Worm (Caenorhabditis elegans) whole organism, mixed stage, embryonic: Measurements from ENCODE around the gene F42A10.7.

Experiments
- M03D4.4 ChIP-seq: sonication (generic microtip); optimal IDR thresholded peaks from 2 replicates; lab custom pipeline; 2017; ENCODE audit warnings: mild to moderate bottlenecking, missing genetic modification characterization, missing compliant biosample characterization
- bed-3 ChIP-seq: fragments of 200-800 bp; sonication (Bioruptor generic); optimal IDR thresholded peaks from 3 replicates; lab custom pipeline; 2018; ENCODE audit warnings: mild to moderate bottlenecking, missing genetic modification characterization, moderate library complexity, missing compliant biosample characterization
- blmp-1 ChIP-seq: fragments of 150-350 bp; optimal IDR thresholded peaks from 2 replicates; lab custom pipeline; 2014; ENCODE audit warnings: missing biosample characterization, missing genetic modification characterization
- ceh-39 ChIP-seq: fragments of 150-350 bp; optimal IDR thresholded peaks from 2 replicates; lab custom pipeline; 2014; ENCODE audit warnings: missing biosample characterization, missing genetic modification characterization
- ceh-43 ChIP-seq: fragments of 200-800 bp; sonication (Bioruptor generic); optimal IDR thresholded peaks from 2 replicates; lab custom pipeline; 2018; ENCODE audit warnings: mild to moderate bottlenecking, missing genetic modification characterization, moderate library complexity, missing compliant biosample characterization
- ceh-83 ChIP-seq: fragments of 200-800 bp; sonication (Bioruptor generic); optimal IDR thresholded peaks from 2 replicates; lab custom pipeline; 2018; ENCODE audit warnings: mild to moderate bottlenecking, missing genetic modification characterization, missing compliant biosample characterization
- ces-1 ChIP-seq: fragments of 150-350 bp; optimal IDR thresholded peaks from 2 replicates; lab custom pipeline; 2014; ENCODE audit warnings: missing biosample characterization, missing genetic modification reagents, missing genetic modification characterization
- cnd-1 ChIP-seq: fragments of 200-800 bp; sonication (Bioruptor generic); optimal IDR thresholded peaks from 2 replicates; lab custom pipeline; 2018; ENCODE audit warnings: mild to moderate bottlenecking, missing genetic modification characterization, missing compliant biosample characterization
- drap-1 ChIP-seq: fragments of 200-800 bp; sonication (Bioruptor generic); optimal IDR thresholded peaks from 3 replicates; lab custom pipeline; 2018; ENCODE audit warnings: mild to moderate bottlenecking, missing genetic modification characterization, missing compliant biosample characterization
- elt-1 ChIP-seq: sonication (generic microtip); optimal IDR thresholded peaks from 2 replicates; lab custom pipeline; 2017; ENCODE audit warnings: missing genetic modification characterization, mild to moderate bottlenecking, missing compliant biosample characterization, antibody characterized with exemption, moderate library complexity, borderline replicate concordance; ENCODE audit not compliant: insufficient read depth
- elt-3 ChIP-seq: fragments of 150-350 bp; optimal IDR thresholded peaks from 2 replicates; lab custom pipeline; 2014; ENCODE audit warnings: missing biosample characterization, missing genetic modification characterization
- flh-1 ChIP-seq: fragments of 200-800 bp; sonication (Bioruptor generic); optimal IDR thresholded peaks from 2 replicates; lab custom pipeline; 2018; ENCODE audit warnings: mild to moderate bottlenecking, missing genetic modification characterization, moderate library complexity, missing compliant biosample characterization
- ham-2 ChIP-seq: fragments of 200-800 bp; sonication (Bioruptor generic); optimal IDR thresholded peaks from 2 replicates; lab custom pipeline; 2018; ENCODE audit warnings: mild to moderate bottlenecking, missing genetic modification characterization, missing compliant biosample characterization
- hlh-1 ChIP-seq: fragments of 150-350 bp; optimal IDR thresholded peaks from 2 replicates; lab custom pipeline; 2014; ENCODE audit warnings: missing biosample characterization, missing genetic modification reagents, missing genetic modification characterization
- lin-13 ChIP-seq: fragments of 150-350 bp; optimal IDR thresholded peaks from 2 replicates; lab custom pipeline; 2014; ENCODE audit warnings: missing biosample characterization, missing genetic modification characterization
- lin-32 ChIP-seq: fragments of 200-800 bp; sonication (Bioruptor generic); optimal IDR thresholded peaks from 2 replicates; lab custom pipeline; 2018; ENCODE audit warnings: mild to moderate bottlenecking, missing genetic modification characterization, missing compliant biosample characterization
- lsy-2 ChIP-seq: fragments of 150-350 bp; optimal IDR thresholded peaks from 2 replicates; lab custom pipeline; 2014; ENCODE audit warnings: missing biosample characterization, missing genetic modification characterization
- mep-1 ChIP-seq: fragments of 150-350 bp; optimal IDR thresholded peaks from 2 replicates; lab custom pipeline; 2017; ENCODE audit warnings: missing biosample characterization, missing genetic modification reagents, missing genetic modification characterization, inconsistent platforms
- mls-2 ChIP-seq: sonication (generic microtip); optimal IDR thresholded peaks from 2 replicates; lab custom pipeline; 2016; ENCODE audit warnings: mild to moderate bottlenecking, missing genetic modification characterization, moderate library complexity, missing compliant biosample characterization
- nhr-12 ChIP-seq: fragments of 150-350 bp; optimal IDR thresholded peaks from 2 replicates; lab custom pipeline; 2014; ENCODE audit warnings: missing biosample characterization, missing genetic modification characterization
- nhr-2 ChIP-seq: fragments of 150-350 bp; optimal IDR thresholded peaks from 2 replicates; lab custom pipeline; 2014; ENCODE audit warnings: missing biosample characterization, missing genetic modification characterization
- nhr-237 ChIP-seq: fragments of 150-350 bp; optimal IDR thresholded peaks from 2 replicates; lab custom pipeline; 2014; ENCODE audit warnings: missing biosample characterization, missing genetic modification characterization
- nhr-28 ChIP-seq: fragments of 150-350 bp; optimal IDR thresholded peaks from 2 replicates; lab custom pipeline; 2014; ENCODE audit warnings: missing biosample characterization, missing genetic modification characterization
- nhr-76 ChIP-seq: sonication (generic microtip); optimal IDR thresholded peaks from 2 replicates; lab custom pipeline; 2017; ENCODE audit warnings: missing biosample characterization, missing genetic modification characterization
- pha-4 ChIP-seq: fragments of 150-350 bp; optimal IDR thresholded peaks from 2 replicates; lab custom pipeline; 2018; ENCODE audit warnings: missing biosample characterization, missing genetic modification reagents, missing genetic modification characterization
- sem-2 ChIP-seq: fragments of 200-800 bp; sonication (Bioruptor generic); optimal IDR thresholded peaks from 2 replicates; lab custom pipeline; 2018; ENCODE audit warnings: mild to moderate bottlenecking, missing genetic modification characterization, missing compliant biosample characterization
- snpc-4 ChIP-seq: fragments of 150-350 bp; optimal IDR thresholded peaks from 2 replicates; lab custom pipeline; 2014; ENCODE audit warnings: missing biosample characterization, missing genetic modification characterization
- sptf-1 ChIP-seq: sonication (generic microtip); optimal IDR thresholded peaks from 2 replicates; lab custom pipeline; 2017; ENCODE audit warnings: mild to moderate bottlenecking, missing genetic modification characterization, moderate library complexity, missing compliant biosample characterization
- tbx-8 ChIP-seq: fragments of 200-800 bp; sonication (Bioruptor generic); optimal IDR thresholded peaks from 2 replicates; lab custom pipeline; 2018; ENCODE audit warnings: mild to moderate bottlenecking, missing genetic modification characterization, moderate library complexity, missing compliant biosample characterization
- unc-120 ChIP-seq: sonication (generic microtip); optimal IDR thresholded peaks from 2 replicates; lab custom pipeline; 2017; ENCODE audit warnings: missing genetic modification characterization, missing compliant biosample characterization; ENCODE audit not compliant: poor library complexity, severe bottlenecking
- unc-39 ChIP-seq: fragments of 150-350 bp; optimal IDR thresholded peaks from 2 replicates; lab custom pipeline; 2014; ENCODE audit warnings: missing biosample characterization, missing genetic modification characterization
- unc-62 ChIP-seq: fragments of 150-350 bp; optimal IDR thresholded peaks from 2 replicates; lab custom pipeline; 2014; ENCODE audit warnings: missing biosample characterization, missing genetic modification reagents, missing genetic modification characterization
- zip-8 ChIP-seq: fragments of 150-350 bp; optimal IDR thresholded peaks from 2 replicates; lab custom pipeline; 2014; ENCODE audit warnings: missing biosample characterization, missing genetic modification characterization

The F42A10.7 gene

DNA sequence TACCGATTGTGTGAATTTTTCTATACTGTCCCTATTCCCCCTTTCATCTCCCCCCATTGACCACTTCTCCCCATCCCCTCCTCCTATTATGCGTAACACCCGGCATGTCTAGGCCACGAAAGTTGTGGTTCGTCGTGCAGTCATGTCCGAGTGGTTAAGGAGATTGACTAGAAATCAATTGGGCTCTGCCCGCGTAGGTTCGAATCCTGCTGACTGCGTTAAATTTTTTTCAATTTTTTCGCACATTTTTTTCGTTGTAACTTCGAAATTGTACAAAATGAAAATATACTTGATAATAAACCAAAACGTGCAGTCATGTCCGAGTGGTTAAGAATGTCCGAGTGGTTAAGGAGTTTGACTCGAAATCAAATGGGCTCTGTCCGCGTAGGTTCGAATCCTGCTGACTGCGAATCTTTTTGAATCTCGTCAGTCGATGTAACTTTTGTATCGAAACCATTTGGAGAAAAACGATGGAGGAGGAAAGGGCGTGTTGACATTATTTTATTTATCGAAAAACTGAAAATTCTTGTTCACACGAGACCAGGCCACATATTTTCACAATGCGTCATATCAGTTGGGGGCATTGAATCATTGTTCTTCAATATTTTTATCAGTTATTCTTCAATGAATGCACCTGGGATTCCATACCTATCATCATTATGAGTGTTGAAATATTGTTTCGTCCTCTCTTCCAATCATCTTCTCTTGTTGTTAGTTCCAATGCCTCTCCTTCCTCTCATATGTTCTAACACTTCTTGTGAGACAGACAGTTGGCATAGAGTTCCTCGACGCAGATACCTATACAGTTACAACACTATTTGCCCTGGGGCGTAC is 19.6 kb downstream of the F42A10.7 start, which contains the start of gene nfm-1:
Gene nfm-1, plus strand, starts transcription at position 812 of the 834 bp plus-strand sequence.
- TF ChIP-seq ceh-83 (GFP tag; lab: Kevin White, UChicago): peak; percentile 87
- no peak for TF ChIP-seq nhr-28 (tag; lab: Kevin White, UChicago)
- TF ChIP-seq sptf-1 (tag; lab: Kevin White, UChicago): peak; percentile 92
- TF ChIP-seq sem-2: peak; percentile 86
- TF ChIP-seq tbx-8 (GFP tag; lab: Kevin White, UChicago): peak; percentile 73
- peak; percentile 62 for TF ChIP-seq ces-1 (GFP tag; lab: Kevin White, UChicago)
- peak; percentile 93 for TF ChIP-seq mls-2 (tag; lab: Kevin White, UChicago)
- no peak for TF ChIP-seq lin-13 (tag; lab: Kevin White, UChicago)
- peak; percentile 19 for TF ChIP-seq pha-4 (tag; lab: Kevin White, UChicago)
- TF ChIP-seq M03D4.4 (tag; lab: Kevin White, UChicago): peak; percentile 91
- no peak for TF ChIP-seq nhr-76 (tag; lab: Kevin White, UChicago)
- TF ChIP-seq hlh-1 (tag; lab: Kevin White, UChicago): peak; percentile 89
- TF ChIP-seq elt-3 (tag; lab: Kevin White, UChicago): no peak
- no peak for TF ChIP-seq ceh-39 (tag; lab: Kevin White, UChicago)
- TF ChIP-seq nhr-12 (tag; lab: Kevin White, UChicago): no peak
- TF ChIP-seq unc-62 (GFP tag; lab: Kevin White, UChicago): peak; percentile 47
- TF ChIP-seq ceh-43: peak; percentile 86
- TF ChIP-seq cnd-1: peak; percentile 89
- TF ChIP-seq flh-1 (GFP tag; lab: Kevin White, UChicago): peak; percentile 66
- TF ChIP-seq unc-120: peak; percentile 77
- TF ChIP-seq mep-1 (tag; lab: Kevin White, UChicago): peak; percentile 71
- TF ChIP-seq unc-39 (tag; lab: Kevin White, UChicago): peak; percentile 35
- TF ChIP-seq lin-32: peak; percentile 71
- TF ChIP-seq lsy-2: peak; percentile 35
- peak; percentile 71 for TF ChIP-seq ham-2 (GFP tag; lab: Kevin White, UChicago)
- TF ChIP-seq bed-3 (GFP tag; lab: Kevin White, UChicago): peak; percentile 70
- TF ChIP-seq drap-1 (GFP tag; lab: Kevin White, UChicago): peak; percentile 90

DNA sequence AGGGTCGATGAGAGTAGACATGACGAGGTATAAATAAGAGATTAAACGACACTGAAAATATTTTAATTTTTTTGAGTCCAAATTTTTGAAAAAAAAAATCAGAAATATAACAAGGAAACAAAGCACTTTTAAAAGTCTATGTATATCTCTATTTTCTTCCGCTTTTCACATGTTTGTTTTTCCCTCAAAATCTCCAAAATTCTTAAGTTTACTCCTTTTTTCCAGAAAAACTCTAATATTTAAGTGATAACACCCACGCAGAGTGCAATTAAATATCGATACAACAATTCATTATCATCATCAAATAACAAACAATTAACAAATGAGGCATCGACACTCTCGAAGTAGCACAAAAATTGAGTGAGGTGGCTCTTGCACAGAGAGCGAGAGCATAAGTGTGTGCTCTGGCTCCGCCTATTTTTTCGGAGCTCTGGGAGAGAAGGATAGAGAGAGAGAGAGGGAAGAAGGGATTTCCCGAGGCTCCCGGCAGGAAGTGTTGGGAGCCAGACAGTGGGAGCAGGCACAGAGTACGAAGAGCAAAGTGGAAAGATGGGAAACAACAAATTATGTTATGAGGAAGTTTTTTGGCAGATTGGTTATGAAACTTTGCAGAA is 20.7 kb downstream of the F42A10.7 start, which contains the start of gene anmt-2:
Gene anmt-2, minus strand, starts transcription at position 51 of the 614 bp plus-strand sequence.
- TF ChIP-seq mls-2 (tag; lab: Kevin White, UChicago) (no peak), tbx-8 (GFP tag; lab: Kevin White, UChicago) (no peak), sem-2 (no peak), drap-1 (GFP tag; lab: Kevin White, UChicago) (no peak), nhr-237 (tag; lab: Kevin White, UChicago) (no peak), ceh-43 (no peak), hlh-1 (tag; lab: Kevin White, UChicago) (peak; percentile 27)

DNA sequence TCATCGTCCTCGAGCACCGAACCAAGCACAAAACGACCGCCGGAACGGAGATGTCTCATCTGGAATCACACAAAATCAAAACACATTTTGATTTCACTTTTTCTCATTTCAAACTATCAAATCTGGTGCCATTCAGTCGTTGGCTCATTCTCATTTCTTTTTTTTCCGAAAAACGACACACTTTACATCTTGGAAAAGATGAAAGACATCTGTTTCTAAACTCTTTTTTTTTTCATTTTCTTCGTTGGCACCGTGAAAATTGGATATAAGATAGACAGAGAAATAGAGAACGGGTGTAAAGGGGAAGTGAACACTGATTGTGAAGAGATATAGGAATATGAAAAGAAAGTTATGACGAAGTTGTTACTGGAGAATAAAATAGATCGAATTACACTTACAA is 22.7 kb downstream of the F42A10.7 start:
- TF ChIP-seq snpc-4 (tag; lab: Kevin White, UChicago) (no peak), unc-120 (no peak), ham-2 (GFP tag; lab: Kevin White, UChicago) (no peak), flh-1 (GFP tag; lab: Kevin White, UChicago) (no peak), mls-2 (tag; lab: Kevin White, UChicago) (no peak), nhr-237 (tag; lab: Kevin White, UChicago) (no peak), zip-8 (tag; lab: Kevin White, UChicago) (no peak), sptf-1 (tag; lab: Kevin White, UChicago) (no peak), bed-3 (GFP tag; lab: Kevin White, UChicago) (no peak), elt-1 (tag; lab: Kevin White, UChicago) (no peak), nhr-2 (tag; lab: Kevin White, UChicago) (no peak), blmp-1 (tag; lab: Kevin White, UChicago) (no peak), elt-3 (tag; lab: Kevin White, UChicago) (no peak), lin-13 (tag; lab: Kevin White, UChicago) (no peak), ceh-39 (tag; lab: Kevin White, UChicago) (no peak), pha-4 (tag; lab: Kevin White, UChicago) (no peak), unc-62 (GFP tag; lab: Kevin White, UChicago) (no peak), tbx-8 (GFP tag; lab: Kevin White, UChicago) (no peak), nhr-28 (tag; lab: Kevin White, UChicago) (no peak), ceh-83 (GFP tag; lab: Kevin White, UChicago) (no peak)
